Fruit fly (Drosophila melanogaster) whole organism, embryonic: Measurements from ENCODE around the gene Ak3.
A peak's percentile ranks its signal among the peaks of the same experiment; 100 is the strongest.

ENCODE experiments used
- Atf6 ChIP-seq: fragments of 200-800 bp; sonication (Bioruptor generic); IDR thresholded peaks from 2 replicates; pipeline ENCODE4 v1.3.6; 2022; ENCODE audit warnings: missing biosample characterization, missing genetic modification characterization
- CG1024 ChIP-seq: fragments of 200-800 bp; sonication (Bioruptor generic); IDR thresholded peaks from 2 replicates; pipeline ENCODE4 v1.3.6; 2022; ENCODE audit warnings: missing biosample characterization, missing genetic modification characterization
- CG11093 ChIP-seq: fragments of 200-800 bp; sonication (Bioruptor generic); IDR thresholded peaks from 3 replicates; pipeline ENCODE4 v1.3.6; 2022; ENCODE audit warnings: missing biosample characterization, missing genetic modification characterization
- CG11247 ChIP-seq: fragments of 200-800 bp; sonication (Bioruptor generic); IDR thresholded peaks from 2 replicates; pipeline ENCODE4 v1.3.6; 2022; ENCODE audit warnings: missing biosample characterization, missing genetic modification characterization
- CG11723 ChIP-seq: fragments of 200-800 bp; sonication (Bioruptor generic); optimal IDR thresholded peaks from 2 replicates; lab custom pipeline; 2017; ENCODE audit warnings: missing biosample characterization, mild to moderate bottlenecking, missing genetic modification characterization
- CG12155 ChIP-seq: fragments of 200-800 bp; sonication (Bioruptor generic); optimal IDR thresholded peaks from 3 replicates; lab custom pipeline; 2016; ENCODE audit warnings: missing biosample characterization, missing genetic modification characterization
- CG12769 ChIP-seq: fragments of 200-800 bp; sonication (Bioruptor generic); optimal IDR thresholded peaks from 2 replicates; lab custom pipeline; 2019; ENCODE audit warnings: missing biosample characterization, mild to moderate bottlenecking, missing genetic modification characterization, moderate library complexity
- CG13624 ChIP-seq: fragments of 200-800 bp; sonication (Bioruptor generic); optimal IDR thresholded peaks from 2 replicates; lab custom pipeline; 2016; ENCODE audit warnings: missing biosample characterization, missing genetic modification characterization
- CG15514 ChIP-seq: fragments of 200-800 bp; sonication (Bioruptor generic); optimal IDR thresholded peaks from 3 replicates; lab custom pipeline; 2017; ENCODE audit warnings: missing biosample characterization, missing genetic modification characterization, mild to moderate bottlenecking, moderate library complexity, missing genetic modification reagents
- CG15601 ChIP-seq: fragments of 200-800 bp; sonication (Bioruptor generic); optimal IDR thresholded peaks from 3 replicates; lab custom pipeline; 2019; ENCODE audit warnings: missing biosample characterization, mild to moderate bottlenecking, missing genetic modification characterization, moderate library complexity
- CG15696 ChIP-seq: fragments of 200-800 bp; sonication (Bioruptor generic); optimal IDR thresholded peaks from 2 replicates; lab custom pipeline; 2019; ENCODE audit warnings: missing biosample characterization, mild to moderate bottlenecking, missing genetic modification characterization, moderate library complexity
- CG33557 ChIP-seq: fragments of 200-800 bp; sonication (Bioruptor generic); optimal IDR thresholded peaks from 2 replicates; lab custom pipeline; 2019; ENCODE audit warnings: missing biosample characterization, mild to moderate bottlenecking, missing genetic modification characterization, moderate library complexity
- CG4360 ChIP-seq: fragments of 200-800 bp; sonication (Bioruptor generic); IDR thresholded peaks from 2 replicates; pipeline ENCODE4 v1.3.6; 2022; ENCODE audit warnings: missing biosample characterization, missing genetic modification characterization
- CG4707 ChIP-seq: fragments of 200-800 bp; sonication (Bioruptor generic); optimal IDR thresholded peaks from 2 replicates; lab custom pipeline; 2018; ENCODE audit warnings: missing biosample characterization, mild to moderate bottlenecking, missing genetic modification characterization, moderate library complexity
- CG5245 ChIP-seq: fragments of 200-800 bp; sonication (Bioruptor generic); optimal IDR thresholded peaks from 3 replicates; lab custom pipeline; 2016; ENCODE audit warnings: missing biosample characterization, missing genetic modification characterization
- CG7786 ChIP-seq: fragments of 200-800 bp; sonication (Bioruptor generic); optimal IDR thresholded peaks from 2 replicates; lab custom pipeline; 2016; ENCODE audit warnings: missing biosample characterization, missing genetic modification characterization
- CG8924 ChIP-seq: fragments of 200-800 bp; optimal IDR thresholded peaks from 3 replicates; lab custom pipeline; 2019; ENCODE audit warnings: missing biosample characterization, mild to moderate bottlenecking, missing genetic modification characterization, moderate library complexity
- HHEX ChIP-seq: fragments of 200-800 bp; sonication (Bioruptor generic); optimal IDR thresholded peaks from 3 replicates; lab custom pipeline; 2017; ENCODE audit warnings: missing biosample characterization, mild to moderate bottlenecking, missing genetic modification characterization, missing genetic modification reagents
- HLH3B ChIP-seq: fragments of 200-800 bp; sonication (Bioruptor generic); IDR thresholded peaks from 2 replicates; pipeline ENCODE4 v1.3.6; 2022; ENCODE audit warnings: missing biosample characterization, missing genetic modification characterization
- HLH4C ChIP-seq: fragments of 200-800 bp; sonication (Bioruptor generic); IDR thresholded peaks from 3 replicates; pipeline ENCODE4 v1.3.6; 2022; ENCODE audit warnings: missing biosample characterization, missing genetic modification characterization; ENCODE audit not compliant: partially characterized antibody
- Lim3 ChIP-seq: fragments of 200-800 bp; sonication (Bioruptor generic); IDR thresholded peaks from 2 replicates; pipeline ENCODE4 v1.3.6; 2022; ENCODE audit warnings: missing biosample characterization, missing genetic modification characterization
- MBD-R2 ChIP-seq: fragments of 200-800 bp; sonication (Bioruptor generic); IDR thresholded peaks from 2 replicates; pipeline ENCODE4 v1.3.6; 2022; ENCODE audit warnings: missing biosample characterization, missing genetic modification characterization
- MTF-1 ChIP-seq: fragments of 200-800 bp; sonication (Bioruptor generic); optimal IDR thresholded peaks from 2 replicates; lab custom pipeline; 2018; ENCODE audit warnings: missing biosample characterization, mild to moderate bottlenecking, missing genetic modification characterization, borderline replicate concordance
- Mrtf ChIP-seq: fragments of 200-800 bp; sonication (Bioruptor generic); IDR thresholded peaks from 3 replicates; pipeline ENCODE4 v1.3.6; 2022; ENCODE audit warnings: missing biosample characterization, missing genetic modification characterization
- NFAT ChIP-seq: fragments of 200-800 bp; sonication (Bioruptor generic); IDR thresholded peaks from 2 replicates; pipeline ENCODE4 v1.3.6; 2022; ENCODE audit warnings: missing biosample characterization, missing genetic modification characterization
- Sry-β ChIP-seq: fragments of 200-800 bp; sonication (Bioruptor generic); optimal IDR thresholded peaks from 2 replicates; lab custom pipeline; 2018; ENCODE audit warnings: missing biosample characterization, mild to moderate bottlenecking, missing genetic modification characterization, moderate library complexity
- Vsx1 ChIP-seq: fragments of 200-800 bp; sonication (Bioruptor generic); optimal IDR thresholded peaks from 2 replicates; lab custom pipeline; 2017; ENCODE audit warnings: missing biosample characterization, mild to moderate bottlenecking, missing genetic modification characterization, missing genetic modification reagents
- Xrp1 ChIP-seq: fragments of 200-800 bp; sonication (Bioruptor generic); IDR thresholded peaks from 2 replicates; pipeline ENCODE4 v1.3.6; 2022; ENCODE audit warnings: missing biosample characterization, missing genetic modification characterization
- ab ChIP-seq: fragments of 200-800 bp; sonication (Bioruptor generic); optimal IDR thresholded peaks from 2 replicates; lab custom pipeline; 2016; ENCODE audit warnings: missing biosample characterization, missing genetic modification characterization
- ara ChIP-seq: fragments of 200-800 bp; sonication (Bioruptor generic); IDR thresholded peaks from 2 replicates; pipeline ENCODE4 v1.3.6; 2022; ENCODE audit warnings: missing biosample characterization, missing genetic modification characterization
- bowl ChIP-seq: fragments of 200-800 bp; sonication (Bioruptor generic); IDR thresholded peaks from 2 replicates; pipeline ENCODE4 v1.3.6; 2022; ENCODE audit warnings: missing biosample characterization, missing genetic modification characterization
- chinmo ChIP-seq: fragments of 200-800 bp; sonication (Bioruptor generic); IDR thresholded peaks from 4 replicates; pipeline ENCODE4 v1.3.6; 2022; ENCODE audit warnings: missing biosample characterization, missing genetic modification characterization; ENCODE audit not compliant: partially characterized antibody
- chm ChIP-seq: fragments of 200-800 bp; sonication (Bioruptor generic); IDR thresholded peaks from 2 replicates; pipeline ENCODE4 v1.3.6; 2022; ENCODE audit warnings: missing biosample characterization, missing genetic modification characterization
- chn ChIP-seq: fragments of 200-800 bp; sonication (Bioruptor generic); optimal IDR thresholded peaks from 2 replicates; lab custom pipeline; 2016; ENCODE audit warnings: missing biosample characterization, missing genetic modification characterization
- en ChIP-seq: fragments of 200-800 bp; sonication (Bioruptor generic); optimal IDR thresholded peaks from 2 replicates; lab custom pipeline; 2016; ENCODE audit warnings: missing biosample characterization, missing genetic modification characterization
- esg ChIP-seq: fragments of 200-800 bp; sonication (Bioruptor generic); conservative IDR thresholded peaks from 2 replicates; pipeline ENCODE4 v1.3.6; 2022; ENCODE audit warnings: missing biosample characterization, missing genetic modification characterization
- gsb ChIP-seq: fragments of 200-800 bp; sonication (Bioruptor generic); IDR thresholded peaks from 2 replicates; pipeline ENCODE4 v1.3.6; 2022; ENCODE audit warnings: missing biosample characterization, missing genetic modification characterization
- jigr1 ChIP-seq: fragments of 200-800 bp; sonication (Bioruptor generic); IDR thresholded peaks from 3 replicates; pipeline ENCODE4 v1.3.6; 2022; ENCODE audit warnings: missing biosample characterization, missing genetic modification characterization
- jumu ChIP-seq: fragments of 200-800 bp; sonication (Bioruptor generic); optimal IDR thresholded peaks from 3 replicates; lab custom pipeline; 2016; ENCODE audit warnings: missing biosample characterization, missing genetic modification characterization
- kah ChIP-seq: fragments of 200-800 bp; sonication (Bioruptor generic); optimal IDR thresholded peaks from 2 replicates; lab custom pipeline; 2018; ENCODE audit warnings: missing biosample characterization, mild to moderate bottlenecking, missing genetic modification characterization
- kni ChIP-seq: fragments of 200-800 bp; sonication (Bioruptor generic); optimal IDR thresholded peaks from 3 replicates; lab custom pipeline; 2017; ENCODE audit warnings: mild to moderate bottlenecking, missing biosample characterization, missing genetic modification reagents, missing genetic modification characterization
- nerfin-2 ChIP-seq: fragments of 200-800 bp; sonication (Bioruptor generic); IDR thresholded peaks from 2 replicates; pipeline ENCODE4 v1.3.6; 2022; ENCODE audit warnings: missing biosample characterization, missing genetic modification characterization; ENCODE audit not compliant: partially characterized antibody
- odd ChIP-seq: fragments of 200-800 bp; sonication (Bioruptor generic); optimal IDR thresholded peaks from 2 replicates; lab custom pipeline; 2017; ENCODE audit warnings: missing biosample characterization, mild to moderate bottlenecking, missing genetic modification characterization
- peb ChIP-seq: fragments of 200-800 bp; sonication (Bioruptor generic); IDR thresholded peaks from 2 replicates; pipeline ENCODE4 v1.3.6; 2022; ENCODE audit warnings: missing biosample characterization, missing genetic modification characterization
- ro ChIP-seq: fragments of 200-800 bp; sonication (Bioruptor generic); IDR thresholded peaks from 2 replicates; pipeline ENCODE4 v1.3.6; 2022; ENCODE audit warnings: missing biosample characterization, missing genetic modification characterization
- slou ChIP-seq: fragments of 200-800 bp; sonication (Bioruptor generic); optimal IDR thresholded peaks from 3 replicates; lab custom pipeline; 2016; ENCODE audit warnings: missing biosample characterization, missing genetic modification characterization
- trh ChIP-seq: fragments of 200-800 bp; sonication (Bioruptor generic); optimal IDR thresholded peaks from 2 replicates; lab custom pipeline; 2016; ENCODE audit warnings: missing biosample characterization, missing genetic modification characterization
- zen ChIP-seq: fragments of 200-800 bp; sonication (Bioruptor generic); optimal IDR thresholded peaks from 3 replicates; lab custom pipeline; 2018; ENCODE audit warnings: missing biosample characterization, mild to moderate bottlenecking, missing genetic modification characterization, moderate library complexity

Gene Ak3

dm6 chr3R:10886462-10887315 is 2.7 kb downstream of the Ak3 start (continued):
- TF ChIP-seq Atf6 (GFP tag; lab: Robert Waterston, UW) (peak; percentile 92), Lim3 (GFP tag; lab: Robert Waterston, UW) (peak; percentile 56), kah (peak; percentile 89), Sry-β (GFP tag; lab: Kevin White, UChicago) (peak; percentile 16), peb (GFP tag; lab: Robert Waterston, UW) (peak; percentile 79), chinmo (GFP tag; lab: Robert Waterston, UW) (peak; percentile 76; the same call in 3 of the 4 replicates), nerfin-2 (GFP tag; lab: Robert Waterston, UW) (0 out of 2 replicates have a peak, but pooled peaks have one; percentile 28), HHEX (GFP tag; lab: Kevin White, UChicago) (peak; percentile 84), en (peak; percentile 74), trh (GFP tag; lab: Kevin White, UChicago) (peak; percentile 48), ro (GFP tag; lab: Robert Waterston, UW) (peak; percentile 64), CG15696 (tag; lab: Kevin White, UChicago) (peak; percentile 75), Vsx1 (GFP tag; lab: Kevin White, UChicago) (peak; percentile 56), CG11093 (GFP tag; lab: Robert Waterston, UW) (0 out of 3 replicates have a peak, but pooled peaks have one; percentile 51), bowl (GFP tag; lab: Robert Waterston, UW) (peak; percentile 85), CG7786 (GFP tag; lab: Kevin White, UChicago) (peak; percentile 89), CG12155 (GFP tag; lab: Kevin White, UChicago) (peak; percentile 85), MTF-1 (GFP tag; lab: Kevin White, UChicago) (peak; percentile 25), CG1024 (GFP tag; lab: Robert Waterston, UW) (0 out of 2 replicates have a peak, but pooled peaks have one; percentile 29), chn (peak; percentile 77), CG12769 (tag; lab: Kevin White, UChicago) (peak; percentile 98), CG4707 (GFP tag; lab: Kevin White, UChicago) (peak; percentile 45), HLH4C (GFP tag; lab: Robert Waterston, UW) (no peak), CG8924 (peak; percentile 88), gsb (peak; percentile 77; the same call in 1 of the 2 replicates), esg (GFP tag; lab: Robert Waterston, UW) (peak; percentile 86), kni (GFP tag; lab: Kevin White, UChicago) (peak; percentile 88), CG15514 (GFP tag; lab: Kevin White, UChicago) (peak; percentile 71), zen (peak; percentile 56), ab (peak; percentile 25), jigr1 (GFP tag; lab: Robert Waterston, UW) (peak; percentile 79), CG11723 (peak; percentile 86), Mrtf (GFP tag; lab: Robert Waterston, UW) (peak; percentile 85), CG13624 (GFP tag; lab: Kevin White, UChicago) (peak; percentile 90), ara (GFP tag; lab: Robert Waterston, UW) (peak; percentile 77), CG11247 (GFP tag; lab: Robert Waterston, UW) (peak; percentile 76), CG33557 (GFP tag; lab: Kevin White, UChicago) (peak; percentile 84), slou (GFP tag; lab: Kevin White, UChicago) (peak; percentile 87), NFAT (peak; percentile 73), jumu (peak; percentile 89), CG15601 (tag; lab: Kevin White, UChicago) (peak; percentile 84), HLH3B (GFP tag; lab: Robert Waterston, UW) (peak; percentile 90), MBD-R2 (GFP tag; lab: Robert Waterston, UW) (peak; percentile 72; the same call in 1 of the 2 replicates), odd (peak; percentile 94), Xrp1 (GFP tag; lab: Robert Waterston, UW) (peak; percentile 91), chm (GFP tag; lab: Robert Waterston, UW) (peak; percentile 87), CG4360 (GFP tag; lab: Robert Waterston, UW) (peak; percentile 46; the same call in 1 of the 2 replicates), CG5245 (GFP tag; lab: Kevin White, UChicago) (peak; percentile 60)
